Worm (Caenorhabditis elegans): ENCODE data around the gene nth-1.

nth-1 gene

ce11 chrIII:4320113-4320512 is 26.1 kb upstream of the nth-1 start, which contains the start of gene H38K22.6:
H38K22.6 (plus strand) TSS chrIII:4320413.
- TF ChIP-seq ztf-23 (GFP tag; IDR thresholded peaks at IDR 0.05) (no peak), ztf-29 (GFP tag; IDR thresholded peaks at IDR 0.05) (no peak), ref-1 (GFP tag; conservative IDR thresholded peaks at IDR 0.05) (no peak), tab-1 (GFP tag; IDR thresholded peaks at IDR 0.05) (no peak), T22C8.4 (GFP tag; IDR thresholded peaks at IDR 0.05) (no peak), cog-1 (tag; optimal IDR thresholded peaks at IDR 0.05) (no peak), med-1 (GFP tag; optimal IDR thresholded peaks at IDR 0.05; ENCODE audit: insufficient read depth) (no peak), klf-2 (GFP tag; conservative IDR thresholded peaks at IDR 0.05) (no peak)

ce11 chrIII:4317065-4317752 is 23.2 kb upstream of the nth-1 start, which contains the start of gene tag-131:
tag-131 (plus strand) TSS chrIII:4317702.
- TF ChIP-seq med-1 (GFP tag; optimal IDR thresholded peaks at IDR 0.05; ENCODE audit: insufficient read depth) = no peak

ce11 chrIII:4314502-4314901 is 20.4 kb upstream of the nth-1 start:
- TF ChIP-seq ztf-23 (GFP tag; IDR thresholded peaks at IDR 0.05) (no peak), ref-1 (GFP tag; conservative IDR thresholded peaks at IDR 0.05) (no peak), tab-1 (GFP tag; IDR thresholded peaks at IDR 0.05) (no peak), med-1 (GFP tag; optimal IDR thresholded peaks at IDR 0.05; ENCODE audit: insufficient read depth) (no peak), T22C8.4 (GFP tag; IDR thresholded peaks at IDR 0.05) (no peak), cog-1 (tag; optimal IDR thresholded peaks at IDR 0.05) (no peak), klf-2 (GFP tag; conservative IDR thresholded peaks at IDR 0.05) (no peak), ztf-29 (GFP tag; IDR thresholded peaks at IDR 0.05) (no peak), flt-1 (GFP tag; IDR thresholded peaks at IDR 0.05) (no peak)

- TF ChIP-seq cog-1 (tag; optimal IDR thresholded peaks at IDR 0.05) (peak; percentile 41), klf-2 (GFP tag; conservative IDR thresholded peaks at IDR 0.05) (no peak), flt-1 (GFP tag; IDR thresholded peaks at IDR 0.05) (peak; percentile 49; the same call in 1 of the 2 replicates)
These were observed 19.3 kb upstream of the nth-1 start, which contains the start of the genes evl-14 and dcn-1 for ce11 chrIII:4313061-4313962. evl-14 (minus strand) TSS chrIII:4313128. dcn-1 (plus strand) TSS chrIII:4313912.

ce11 chrIII:4309303-4309702 is 15.2 kb upstream of the nth-1 start:
- TF ChIP-seq ztf-29 (GFP tag; IDR thresholded peaks at IDR 0.05) (no peak), ztf-23 (GFP tag; IDR thresholded peaks at IDR 0.05) (no peak), tab-1 (GFP tag; IDR thresholded peaks at IDR 0.05) (no peak), klf-2 (GFP tag; conservative IDR thresholded peaks at IDR 0.05) (no peak), T22C8.4 (GFP tag; IDR thresholded peaks at IDR 0.05) (no peak), cog-1 (tag; optimal IDR thresholded peaks at IDR 0.05) (no peak), flt-1 (GFP tag; IDR thresholded peaks at IDR 0.05) (no peak), med-1 (GFP tag; optimal IDR thresholded peaks at IDR 0.05; ENCODE audit: insufficient read depth) (no peak), ref-1 (GFP tag; conservative IDR thresholded peaks at IDR 0.05) (no peak)

ce11 chrIII:4302780-4303179 is 8.7 kb upstream of the nth-1 start:
- TF ChIP-seq tab-1 (GFP tag; IDR thresholded peaks at IDR 0.05) = no peak
- TF ChIP-seq cog-1 (tag; optimal IDR thresholded peaks at IDR 0.05) = no peak
- TF ChIP-seq ztf-29 (GFP tag; IDR thresholded peaks at IDR 0.05) = no peak
- TF ChIP-seq med-1 (GFP tag; optimal IDR thresholded peaks at IDR 0.05; ENCODE audit: insufficient read depth) = no peak
- TF ChIP-seq ztf-23 (GFP tag; IDR thresholded peaks at IDR 0.05) = no peak
- TF ChIP-seq flt-1 (GFP tag; IDR thresholded peaks at IDR 0.05) = no peak
- TF ChIP-seq klf-2 (GFP tag; conservative IDR thresholded peaks at IDR 0.05) = no peak
- TF ChIP-seq T22C8.4 (GFP tag; IDR thresholded peaks at IDR 0.05) = no peak
- TF ChIP-seq ref-1 (GFP tag; conservative IDR thresholded peaks at IDR 0.05) = no peak

- TF ChIP-seq ref-1 (GFP tag; conservative IDR thresholded peaks at IDR 0.05) (no peak), tab-1 (GFP tag; IDR thresholded peaks at IDR 0.05) (no peak), flt-1 (GFP tag; IDR thresholded peaks at IDR 0.05) (no peak)
These were observed 8.2 kb upstream of the nth-1 start, which contains the start of gene R10E4.9 for ce11 chrIII:4302293-4302692. R10E4.9 (minus strand) TSS chrIII:4302393.

- no peak for TF ChIP-seq T22C8.4 (GFP tag; IDR thresholded peaks at IDR 0.05)
- no peak for TF ChIP-seq cog-1 (tag; optimal IDR thresholded peaks at IDR 0.05)
- TF ChIP-seq ztf-29 (GFP tag; IDR thresholded peaks at IDR 0.05) = no peak
- no peak for TF ChIP-seq tab-1 (GFP tag; IDR thresholded peaks at IDR 0.05)
- TF ChIP-seq ztf-23 (GFP tag; IDR thresholded peaks at IDR 0.05) = no peak
- no peak for TF ChIP-seq flt-1 (GFP tag; IDR thresholded peaks at IDR 0.05)
These were observed 7.0 kb upstream of the nth-1 start, which contains the start of gene R10E4.11 for ce11 chrIII:4300989-4301498. R10E4.11 (minus strand) TSS chrIII:4301039.

- TF ChIP-seq flt-1 (GFP tag; IDR thresholded peaks at IDR 0.05) = no peak
- no peak for TF ChIP-seq cog-1 (tag; optimal IDR thresholded peaks at IDR 0.05)
- TF ChIP-seq med-1 (GFP tag; optimal IDR thresholded peaks at IDR 0.05; ENCODE audit: insufficient read depth) = no peak
- TF ChIP-seq ztf-23 (GFP tag; IDR thresholded peaks at IDR 0.05) = no peak
- no peak for TF ChIP-seq T22C8.4 (GFP tag; IDR thresholded peaks at IDR 0.05)
- no peak for TF ChIP-seq ztf-29 (GFP tag; IDR thresholded peaks at IDR 0.05)
- no peak for TF ChIP-seq klf-2 (GFP tag; conservative IDR thresholded peaks at IDR 0.05)
- TF ChIP-seq ref-1 (GFP tag; conservative IDR thresholded peaks at IDR 0.05) = no peak
- no peak for TF ChIP-seq tab-1 (GFP tag; IDR thresholded peaks at IDR 0.05)
These were observed 945 bp downstream of the nth-1 start, which contains the start of gene R10E4.6 for ce11 chrIII:4293108-4293507. R10E4.6 (plus strand) TSS chrIII:4293408.

All from whole organism, midembryonic.